Worm (Caenorhabditis elegans) whole organism, L4 larva: Measurements from ENCODE around the gene F10E9.1.

Source experiments
- F49E8.2 ChIP-seq: sonication (generic microtip); optimal IDR thresholded peaks from 2 replicates; lab custom pipeline; 2016; ENCODE audit warnings: missing compliant biosample characterization, mild to moderate bottlenecking, missing genetic modification characterization, borderline replicate concordance
- egl-43 ChIP-seq: fragments of 200-800 bp; sonication (Bioruptor generic); IDR thresholded peaks from 2 replicates; pipeline ENCODE4 v1.3.6; 2022; ENCODE audit warnings: missing genetic modification reagents, missing genetic modification characterization, missing compliant biosample characterization
- fkh-10 ChIP-seq: fragments of 150-350 bp; optimal IDR thresholded peaks from 2 replicates; lab custom pipeline; 2014; ENCODE audit warnings: missing biosample characterization, missing genetic modification reagents, missing genetic modification characterization
- lim-7 ChIP-seq: fragments of 200-800 bp; sonication (Bioruptor generic); IDR thresholded peaks from 2 replicates; pipeline ENCODE4 v1.3.6; 2022; ENCODE audit warnings: missing genetic modification characterization, missing compliant biosample characterization
- nhr-28 ChIP-seq: fragments of 150-350 bp; optimal IDR thresholded peaks from 2 replicates; lab custom pipeline; 2014; ENCODE audit warnings: missing biosample characterization, missing genetic modification characterization
- pqm-1 ChIP-seq: sonication (generic microtip); optimal IDR thresholded peaks from 2 replicates; lab custom pipeline; 2017; ENCODE audit warnings: missing biosample characterization, missing genetic modification characterization
- rbr-2 ChIP-seq: sonication (generic microtip); optimal IDR thresholded peaks from 2 replicates; lab custom pipeline; 2016; ENCODE audit warnings: missing genotype, missing genetic modification characterization, missing compliant biosample characterization
- snpc-1.2 ChIP-seq: fragments of 200-800 bp; sonication (Bioruptor generic); IDR thresholded peaks from 2 replicates; pipeline ENCODE4 v1.3.6; 2022; ENCODE audit warnings: missing genetic modification reagents, missing genetic modification characterization, missing compliant biosample characterization
- snpc-4 ChIP-seq: fragments of 150-350 bp; optimal IDR thresholded peaks from 2 replicates; lab custom pipeline; 2014; ENCODE audit warnings: missing biosample characterization, missing genetic modification characterization
- unc-39 ChIP-seq: sonication (generic microtip); optimal IDR thresholded peaks from 2 replicates; lab custom pipeline; 2017; ENCODE audit warnings: missing biosample characterization, missing genetic modification characterization
- unc-62 ChIP-seq, 3 experiments: fragments of 150-350 bp in 1 of 3; sonication (generic microtip); optimal IDR thresholded peaks in 2 of 3; peaks in 1 of 3; 1 replicate in 1 of 3; 2 replicates in 2 of 3; lab custom pipeline; 2014 to 2017; ENCODE audit warnings: missing biosample characterization in 3 of 3, missing genetic modification characterization in 3 of 3, missing genetic modification reagents in 3 of 3, missing genotype in 1 of 3

DNA sequence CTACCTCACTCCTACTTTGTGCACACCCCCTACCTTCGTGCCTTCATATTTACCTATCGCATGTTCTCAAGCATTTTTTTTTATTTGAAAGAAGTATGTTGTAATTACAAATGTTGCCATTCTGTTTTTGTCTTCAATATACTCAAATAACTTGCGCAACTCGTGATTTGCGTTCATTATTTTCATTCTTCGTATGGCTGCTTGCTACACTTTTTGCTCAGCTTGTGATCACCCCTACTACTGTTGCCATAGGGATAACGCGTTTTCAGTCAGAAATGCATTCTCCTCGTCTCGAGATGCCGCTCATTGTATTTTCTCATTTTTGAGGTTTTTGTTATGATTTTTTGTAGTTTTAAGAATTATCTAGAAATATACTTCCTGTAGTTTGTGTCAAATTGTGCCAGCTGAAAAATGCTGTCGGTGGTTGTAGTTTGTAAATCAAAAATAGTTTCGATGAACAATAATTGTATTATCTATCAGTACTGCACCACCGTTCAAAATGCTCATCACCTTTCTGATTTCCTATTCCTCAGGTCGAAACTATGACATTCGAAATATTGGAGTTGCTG lies at the start of gene F10E9.1:
- TF ChIP-seq rbr-2 = no peak
- TF ChIP-seq unc-62 (GFP tag; optimal IDR thresholded peaks at IDR 0.05 in 1 of 2; lab: Kevin White, UChicago) = no peak
- no peak for TF ChIP-seq unc-62 (tag; optimal IDR thresholded peaks at IDR 0.05; lab: Kevin White, UChicago)
- TF ChIP-seq unc-39 (tag; lab: Kevin White, UChicago) = no peak
- no peak for TF ChIP-seq fkh-10 (GFP tag; lab: Kevin White, UChicago)
- TF ChIP-seq nhr-28 = no peak
- TF ChIP-seq F49E8.2 = no peak
- TF ChIP-seq snpc-4 = no peak
- no peak for TF ChIP-seq pqm-1 (tag; lab: Kevin White, UChicago)
- TF ChIP-seq snpc-1.2 (GFP tag; lab: Robert Waterston, UW) = no peak
- TF ChIP-seq egl-43 (GFP tag; lab: Robert Waterston, UW) = no peak
- TF ChIP-seq lim-7 (GFP tag; lab: Robert Waterston, UW) = no peak
